Worm (Caenorhabditis elegans): ENCODE data around the gene C38H2.3.

DNA sequence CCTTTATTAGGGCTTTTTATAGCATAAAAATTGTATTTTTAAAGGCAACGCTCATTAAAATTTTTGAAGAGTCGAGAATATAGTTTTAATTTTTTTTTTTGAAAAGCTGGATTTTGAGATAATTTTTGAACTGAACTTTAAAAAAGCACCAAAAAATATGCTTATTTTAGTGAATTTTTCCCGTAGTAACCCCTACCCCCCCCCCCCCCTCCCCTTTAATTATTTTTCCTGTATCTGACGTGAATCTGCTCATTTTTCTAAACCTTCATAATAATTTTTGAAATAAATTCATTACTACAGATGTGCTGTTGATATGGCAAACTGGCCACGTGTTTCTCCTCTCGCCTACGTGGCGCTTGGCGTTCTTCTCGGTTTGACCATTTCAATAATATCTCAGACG is 4.9 kb downstream of the C38H2.3 start, which contains the start of gene C38H2.2:
- TF ChIP-seq him-1 (tag; optimal IDR thresholded peaks at IDR 0.05), result no peak
- TF ChIP-seq W03F9.2 (tag; optimal IDR thresholded peaks at IDR 0.05), result no peak
- no peak for TF ChIP-seq dao-5 (tag; optimal IDR thresholded peaks at IDR 0.05)

Data from whole organism, L4/young adult.